Worm (Caenorhabditis elegans) whole organism, L4 larva: Measurements from ENCODE around the gene F09C6.12.

ENCODE experiments used
- jun-1 ChIP-seq: fragments of 150-350 bp; optimal IDR thresholded peaks from 2 replicates; lab custom pipeline; 2014; ENCODE audit warnings: missing biosample characterization, missing genetic modification reagents, missing genetic modification characterization
- madf-5 ChIP-seq, 2 experiments: fragments of 200-800 bp; sonication (Bioruptor generic); IDR thresholded peaks; 2 replicates each; pipeline ENCODE4 v1.3.6; 2022; ENCODE audit warnings: missing compliant biosample characterization in 2 of 2, missing genetic modification characterization in 2 of 2
- nhr-10 ChIP-seq: fragments of 150-350 bp; optimal IDR thresholded peaks from 2 replicates; lab custom pipeline; 2014; ENCODE audit warnings: missing biosample characterization, missing genetic modification characterization
- skn-1 ChIP-seq: fragments of 150-350 bp; optimal IDR thresholded peaks from 2 replicates; lab custom pipeline; 2014; ENCODE audit warnings: missing biosample characterization, missing genetic modification characterization
- zag-1 ChIP-seq: fragments of 150-350 bp; optimal IDR thresholded peaks from 2 replicates; lab custom pipeline; 2014; ENCODE audit warnings: missing biosample characterization, missing genetic modification characterization

ce11 chrV:16852002-16852401 is 30.7 kb upstream of the F09C6.12 start, which contains the start of gene clec-37:
- TF ChIP-seq skn-1 (no peak), madf-5 (GFP tag; IDR thresholded peaks at IDR 0.05; lab: Robert Waterston, UW) (no peak), jun-1 (no peak), zag-1 (tag; lab: Kevin White, UChicago) (no peak), nhr-10 (tag; lab: Kevin White, UChicago) (no peak)
